Worm (Caenorhabditis elegans) whole organism, L4 larva: ENCODE data around the gene sid-2.

ENCODE experiments used
- F10B5.3 ChIP-seq: sonication (generic microtip); optimal IDR thresholded peaks from 2 replicates; lab custom pipeline; 2016; ENCODE audit warnings: mild to moderate bottlenecking, missing genetic modification characterization, missing compliant biosample characterization
- F44E2.7 ChIP-seq: fragments of 200-800 bp; sonication (Bioruptor generic); IDR thresholded peaks from 2 replicates; pipeline ENCODE4 v2.1.2; 2022; ENCODE audit warnings: missing genetic modification characterization, missing compliant biosample characterization
- T26A8.4 ChIP-seq: fragments of 200-800 bp; sonication (Bioruptor generic); IDR thresholded peaks from 2 replicates; pipeline ENCODE4 v1.3.6; 2022; ENCODE audit warnings: missing genetic modification characterization, missing compliant biosample characterization
- Y75B8A.6 ChIP-seq: fragments of 200-800 bp; sonication (Bioruptor generic); IDR thresholded peaks from 2 replicates; pipeline ENCODE4 v1.3.6; 2022; ENCODE audit warnings: missing genetic modification reagents, missing genetic modification characterization, missing compliant biosample characterization
- ceh-20 ChIP-seq: fragments of 200-800 bp; sonication (Bioruptor generic); IDR thresholded peaks from 2 replicates; pipeline ENCODE4 v1.3.6; 2022; ENCODE audit warnings: missing genetic modification reagents, missing genetic modification characterization, missing compliant biosample characterization
- ceh-28 ChIP-seq: fragments of 150-350 bp; optimal IDR thresholded peaks from 2 replicates; lab custom pipeline; 2014; ENCODE audit warnings: missing biosample characterization, missing genetic modification reagents, missing genetic modification characterization
- ceh-62 ChIP-seq: sonication (generic microtip); optimal IDR thresholded peaks from 2 replicates; lab custom pipeline; 2017; ENCODE audit warnings: missing biosample characterization, missing genetic modification characterization
- ceh-82 ChIP-seq: sonication (generic microtip); optimal IDR thresholded peaks from 2 replicates; lab custom pipeline; 2017; ENCODE audit warnings: missing biosample characterization, missing genetic modification characterization
- ces-1 ChIP-seq: fragments of 150-350 bp; sonication (generic microtip); optimal IDR thresholded peaks from 4 replicates; lab custom pipeline; 2014; ENCODE audit warnings: missing biosample characterization, missing genetic modification reagents, missing genetic modification characterization
- ctbp-1 ChIP-seq: fragments of 200-800 bp; sonication (Bioruptor generic); IDR thresholded peaks from 2 replicates; pipeline ENCODE4 v1.3.6; 2022; ENCODE audit warnings: missing genetic modification reagents, missing genetic modification characterization, missing compliant biosample characterization
- daf-16 ChIP-seq, 3 experiments: sonication (generic microtip); optimal IDR thresholded peaks; 2 replicates each; lab custom pipeline; 2016 to 2017; ENCODE audit warnings: missing genetic modification characterization in 3 of 3, missing genetic modification reagents in 3 of 3, mild to moderate bottlenecking in 2 of 3, missing compliant biosample characterization in 2 of 3, missing biosample characterization in 1 of 3, moderate library complexity in 1 of 3
- daf-8 ChIP-seq: fragments of 200-800 bp; sonication (Bioruptor generic); IDR thresholded peaks from 2 replicates; pipeline ENCODE4 v1.3.6; 2022; ENCODE audit warnings: missing genetic modification characterization, missing compliant biosample characterization
- dmd-6 ChIP-seq: fragments of 200-800 bp; sonication (Bioruptor generic); IDR thresholded peaks from 2 replicates; pipeline ENCODE4 v1.3.6; 2022; ENCODE audit warnings: missing genetic modification reagents, missing genetic modification characterization, missing compliant biosample characterization
- dmd-8 ChIP-seq: fragments of 200-800 bp; sonication (Bioruptor generic); IDR thresholded peaks from 2 replicates; pipeline ENCODE4 v1.3.6; 2022; ENCODE audit warnings: missing genetic modification characterization, missing compliant biosample characterization
- dve-1 ChIP-seq: sonication (generic microtip); optimal IDR thresholded peaks from 2 replicates; lab custom pipeline; 2017; ENCODE audit warnings: antibody characterized with exemption, mild to moderate bottlenecking, missing genetic modification characterization, missing compliant biosample characterization; ENCODE audit not compliant: insufficient read depth
- egl-27 ChIP-seq: sonication (generic microtip); optimal IDR thresholded peaks from 3 replicates; lab custom pipeline; 2017; ENCODE audit warnings: missing biosample characterization, missing genetic modification reagents, missing genetic modification characterization
- egl-43 ChIP-seq: fragments of 200-800 bp; sonication (Bioruptor generic); IDR thresholded peaks from 2 replicates; pipeline ENCODE4 v1.3.6; 2022; ENCODE audit warnings: missing genetic modification reagents, missing genetic modification characterization, missing compliant biosample characterization
- fkh-10 ChIP-seq: fragments of 150-350 bp; optimal IDR thresholded peaks from 2 replicates; lab custom pipeline; 2014; ENCODE audit warnings: missing biosample characterization, missing genetic modification reagents, missing genetic modification characterization
- fos-1 ChIP-seq: fragments of 150-350 bp; optimal IDR thresholded peaks from 2 replicates; lab custom pipeline; 2014; ENCODE audit warnings: missing biosample characterization, missing genetic modification characterization
- hlh-11 ChIP-seq: fragments of 200-800 bp; sonication (Bioruptor generic); optimal IDR thresholded peaks from 2 replicates; lab custom pipeline; 2018; ENCODE audit warnings: mild to moderate bottlenecking, missing genetic modification characterization, missing compliant biosample characterization
- lim-7 ChIP-seq: fragments of 200-800 bp; sonication (Bioruptor generic); IDR thresholded peaks from 2 replicates; pipeline ENCODE4 v1.3.6; 2022; ENCODE audit warnings: missing genetic modification characterization, missing compliant biosample characterization
- lin-13 ChIP-seq: fragments of 150-350 bp; optimal IDR thresholded peaks from 2 replicates; lab custom pipeline; 2014; ENCODE audit warnings: missing biosample characterization, missing genetic modification reagents, missing genetic modification characterization
- mdt-29 ChIP-seq: fragments of 200-800 bp; sonication (Bioruptor generic); IDR thresholded peaks from 2 replicates; pipeline ENCODE4 v1.3.6; 2022; ENCODE audit warnings: missing genetic modification reagents, missing genetic modification characterization, missing compliant biosample characterization
- mep-1 ChIP-seq: fragments of 150-350 bp; sonication (generic microtip); optimal IDR thresholded peaks from 3 replicates; lab custom pipeline; 2014; ENCODE audit warnings: missing biosample characterization, missing genetic modification characterization
- mes-2 ChIP-seq: sonication (generic microtip); optimal IDR thresholded peaks from 2 replicates; lab custom pipeline; 2016; ENCODE audit warnings: missing genotype, mild to moderate bottlenecking, missing genetic modification characterization, missing compliant biosample characterization; ENCODE audit not compliant: poor library complexity, severe bottlenecking
- mxl-2 ChIP-seq: fragments of 200-800 bp; sonication (Bioruptor generic); conservative IDR thresholded peaks from 2 replicates; pipeline ENCODE4 v1.3.6; 2022; ENCODE audit warnings: missing genetic modification reagents, missing genetic modification characterization, missing compliant biosample characterization
- mxl-3 ChIP-seq: fragments of 200-800 bp; sonication (Bioruptor generic); optimal IDR thresholded peaks from 2 replicates; lab custom pipeline; 2018; ENCODE audit warnings: mild to moderate bottlenecking, missing genetic modification characterization, missing compliant biosample characterization
- nhr-25 ChIP-seq: sonication (generic microtip); optimal IDR thresholded peaks from 2 replicates; lab custom pipeline; 2017; ENCODE audit warnings: missing genetic modification characterization, mild to moderate bottlenecking, missing compliant biosample characterization, antibody characterized with exemption, moderate library complexity, borderline replicate concordance; ENCODE audit not compliant: insufficient read depth
- nhr-28 ChIP-seq: fragments of 150-350 bp; optimal IDR thresholded peaks from 2 replicates; lab custom pipeline; 2014; ENCODE audit warnings: missing biosample characterization, missing genetic modification characterization
- nhr-41 ChIP-seq: fragments of 200-800 bp; sonication (Bioruptor generic); IDR thresholded peaks from 2 replicates; pipeline ENCODE4 v1.3.6; 2022; ENCODE audit warnings: missing genetic modification reagents, missing genetic modification characterization, missing compliant biosample characterization
- nhr-42 ChIP-seq: fragments of 200-800 bp; sonication (Bioruptor generic); IDR thresholded peaks from 2 replicates; pipeline ENCODE4 v1.3.6; 2022; ENCODE audit warnings: missing genetic modification characterization, missing compliant biosample characterization
- nhr-77 ChIP-seq: fragments of 150-350 bp; optimal IDR thresholded peaks from 2 replicates; lab custom pipeline; 2014; ENCODE audit warnings: missing biosample characterization, missing genetic modification characterization
- pha-4 ChIP-seq, 2 experiments: fragments of 150-350 bp in 1 of 2; fragments of 200-800 bp in 1 of 2; sonication (Bioruptor generic) in 1 of 2; IDR thresholded peaks in 1 of 2; optimal IDR thresholded peaks in 1 of 2; 2 replicates each; pipeline versions ENCODE4 v1.3.6 to Lab custom; 2014 to 2022; ENCODE audit warnings: missing genetic modification characterization in 2 of 2, missing genetic modification reagents in 2 of 2, missing biosample characterization in 1 of 2, missing compliant biosample characterization in 1 of 2
- php-3 ChIP-seq: fragments of 200-800 bp; sonication (Bioruptor generic); IDR thresholded peaks from 2 replicates; pipeline ENCODE4 v1.3.6; 2022; ENCODE audit warnings: missing genetic modification reagents, missing genetic modification characterization, missing compliant biosample characterization
- pqm-1 ChIP-seq: sonication (generic microtip); optimal IDR thresholded peaks from 2 replicates; lab custom pipeline; 2017; ENCODE audit warnings: missing biosample characterization, missing genetic modification characterization
- set-16 ChIP-seq: fragments of 200-800 bp; sonication (Bioruptor generic); IDR thresholded peaks from 2 replicates; pipeline ENCODE4 v1.3.6; 2022; ENCODE audit warnings: missing genetic modification reagents, missing genetic modification characterization, missing compliant biosample characterization
- tag-97 ChIP-seq: fragments of 200-800 bp; sonication (Bioruptor generic); IDR thresholded peaks from 2 replicates; pipeline ENCODE4 v1.3.6; 2022; ENCODE audit warnings: missing genetic modification characterization, missing compliant biosample characterization
- unc-39 ChIP-seq: sonication (generic microtip); optimal IDR thresholded peaks from 2 replicates; lab custom pipeline; 2017; ENCODE audit warnings: missing biosample characterization, missing genetic modification characterization
- vab-7 ChIP-seq: fragments of 200-800 bp; sonication (Bioruptor generic); IDR thresholded peaks from 2 replicates; pipeline ENCODE4 v1.3.6; 2022; ENCODE audit warnings: missing genetic modification reagents, missing genetic modification characterization, missing compliant biosample characterization
- zfp-3 ChIP-seq: fragments of 200-800 bp; sonication (Bioruptor generic); conservative IDR thresholded peaks from 2 replicates; pipeline ENCODE4 v1.3.6; 2022; ENCODE audit warnings: missing genetic modification reagents, missing genetic modification characterization, missing compliant biosample characterization

Gene sid-2

DNA sequence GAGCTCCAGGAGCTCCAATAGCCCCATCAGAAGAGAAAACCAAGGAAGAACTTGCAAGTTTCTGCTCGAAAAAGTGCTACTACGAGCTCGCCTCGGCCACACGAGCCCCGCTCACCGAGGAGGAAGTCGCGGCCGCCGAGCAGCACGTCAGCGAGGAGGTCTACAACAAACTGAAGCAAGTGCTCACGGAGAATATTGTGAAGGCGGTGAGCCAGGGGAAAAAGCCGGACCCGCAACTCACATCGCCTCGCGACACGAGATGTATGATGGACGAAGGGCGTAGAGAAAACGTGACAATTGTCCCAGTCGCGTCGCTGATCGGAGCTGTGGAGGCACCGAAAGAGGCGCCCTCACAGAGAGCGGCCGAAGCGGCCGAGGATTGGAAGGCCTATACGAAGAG, 26.5 kb upstream of the sid-2 start:
- TF ChIP-seq ceh-28 (tag; lab: Kevin White, UChicago) = no peak
- no peak for TF ChIP-seq php-3
- TF ChIP-seq vab-7 (GFP tag; lab: Robert Waterston, UW) = no peak
- TF ChIP-seq set-16 (GFP tag; lab: Robert Waterston, UW) = peak; percentile 77
- 0 out of 2 replicates have a peak, but pooled peaks have one; percentile 6 for TF ChIP-seq F44E2.7

DNA sequence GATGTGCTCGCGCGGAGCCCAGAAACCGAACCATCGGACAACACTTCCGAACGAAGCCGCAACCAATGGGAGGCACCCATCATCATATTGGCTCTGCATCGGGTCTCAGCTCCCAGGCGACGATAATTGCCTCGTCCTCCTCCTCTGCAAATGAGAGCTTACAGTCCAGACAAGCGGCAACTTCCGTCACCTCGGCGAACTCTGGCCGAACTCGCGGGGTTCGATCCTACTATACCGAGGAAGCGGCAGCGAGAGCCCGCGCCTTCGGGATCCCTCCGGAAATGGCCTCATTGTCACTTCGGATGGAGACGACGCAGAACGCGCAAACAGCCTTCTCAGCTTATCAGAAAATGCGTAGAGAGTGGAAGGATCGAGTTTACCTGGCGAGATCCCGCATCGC, 24.3 kb upstream of the sid-2 start:
- TF ChIP-seq set-16 (GFP tag; lab: Robert Waterston, UW) = peak; percentile 89
- TF ChIP-seq fkh-10 (GFP tag; lab: Kevin White, UChicago) = no peak

DNA sequence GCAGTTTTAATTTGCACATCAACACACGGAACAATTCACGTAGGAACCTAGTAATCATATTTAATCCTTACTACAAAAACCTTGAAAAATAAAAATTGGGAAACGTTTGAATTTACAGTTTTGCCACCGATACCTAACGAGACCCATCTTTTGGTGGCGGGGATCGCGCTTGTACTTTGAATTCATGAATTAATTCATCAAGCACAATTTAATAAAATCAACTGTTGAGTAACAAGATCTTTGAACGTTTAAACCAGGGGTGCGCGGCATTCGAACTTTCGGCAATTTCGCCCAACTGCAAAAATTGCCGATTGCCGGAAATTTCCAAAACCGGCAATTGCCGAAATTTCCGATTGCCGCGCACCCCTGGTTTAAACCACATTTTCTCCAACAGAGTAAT, 22.6 kb upstream of the sid-2 start:
- peak; percentile 41; the same call in 1 of the 2 replicates for TF ChIP-seq egl-43
- no peak for TF ChIP-seq dmd-8

DNA sequence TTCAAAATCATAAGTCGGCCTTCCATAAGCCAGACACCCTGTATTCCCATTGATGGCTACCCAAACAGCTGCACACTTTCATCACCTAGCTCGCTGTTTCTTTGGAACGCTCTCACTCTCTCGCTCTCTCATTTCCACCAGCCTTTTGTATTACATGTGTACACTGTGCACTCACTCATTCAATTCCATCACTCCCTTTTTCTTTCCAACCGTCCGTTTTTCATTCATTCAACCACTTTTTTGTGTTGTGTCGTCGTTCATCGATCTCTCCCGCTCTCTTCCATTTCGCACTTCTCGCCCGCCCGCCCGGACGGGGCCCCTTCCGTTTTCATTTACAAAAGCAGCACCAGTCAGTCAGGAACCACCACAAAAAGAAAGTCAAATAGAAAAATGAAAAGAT, 21.3 kb upstream of the sid-2 start:
- TF ChIP-seq mxl-3 = no peak
- no peak for TF ChIP-seq ceh-20 (GFP tag; lab: Robert Waterston, UW)
- no peak for TF ChIP-seq nhr-77 (tag; lab: Kevin White, UChicago)
- TF ChIP-seq vab-7 (GFP tag; lab: Robert Waterston, UW) = no peak
- TF ChIP-seq mxl-2 = no peak
- TF ChIP-seq daf-16 (GFP tag; optimal IDR thresholded peaks at IDR 0.05; lab: Kevin White, UChicago) = no peak
- peak; percentile 28 for TF ChIP-seq daf-16 (tag; optimal IDR thresholded peaks at IDR 0.05; lab: Kevin White, UChicago)
- 0 out of 2 replicates have a peak, but pooled peaks have one; percentile 35 for TF ChIP-seq lim-7 (GFP tag; lab: Robert Waterston, UW)
- TF ChIP-seq mes-2 (tag; lab: Kevin White, UChicago) = peak; percentile 36
- no peak for TF ChIP-seq ceh-82 (tag; lab: Kevin White, UChicago)
- TF ChIP-seq hlh-11 (tag; lab: Kevin White, UChicago) = peak; percentile 40
- TF ChIP-seq nhr-42 (GFP tag; lab: Robert Waterston, UW) = no peak
- TF ChIP-seq pqm-1 = peak; percentile 31
- no peak for TF ChIP-seq ceh-28 (tag; lab: Kevin White, UChicago)
- no peak for TF ChIP-seq ctbp-1
- TF ChIP-seq dve-1 (tag; lab: Kevin White, UChicago) = peak; percentile 16
- TF ChIP-seq tag-97 (GFP tag; lab: Robert Waterston, UW) = no peak
- no peak for TF ChIP-seq dmd-6 (GFP tag; lab: Robert Waterston, UW)
- TF ChIP-seq mdt-29 = no peak
- TF ChIP-seq F10B5.3 = no peak
- TF ChIP-seq nhr-41 (GFP tag; lab: Robert Waterston, UW) = no peak
- TF ChIP-seq pha-4 (GFP tag; IDR thresholded peaks at IDR 0.05; lab: Robert Waterston, UW) = no peak
- TF ChIP-seq pha-4 (tag; optimal IDR thresholded peaks at IDR 0.05; lab: Kevin White, UChicago) = peak; percentile 19
- peak; percentile 34 for TF ChIP-seq nhr-28 (tag; lab: Kevin White, UChicago)
- no peak for TF ChIP-seq ceh-62 (tag; lab: Kevin White, UChicago)
- TF ChIP-seq daf-8 (GFP tag; lab: Robert Waterston, UW) = no peak
- peak; percentile 51 for TF ChIP-seq mep-1 (tag; lab: Kevin White, UChicago)
- no peak for TF ChIP-seq dmd-8

DNA sequence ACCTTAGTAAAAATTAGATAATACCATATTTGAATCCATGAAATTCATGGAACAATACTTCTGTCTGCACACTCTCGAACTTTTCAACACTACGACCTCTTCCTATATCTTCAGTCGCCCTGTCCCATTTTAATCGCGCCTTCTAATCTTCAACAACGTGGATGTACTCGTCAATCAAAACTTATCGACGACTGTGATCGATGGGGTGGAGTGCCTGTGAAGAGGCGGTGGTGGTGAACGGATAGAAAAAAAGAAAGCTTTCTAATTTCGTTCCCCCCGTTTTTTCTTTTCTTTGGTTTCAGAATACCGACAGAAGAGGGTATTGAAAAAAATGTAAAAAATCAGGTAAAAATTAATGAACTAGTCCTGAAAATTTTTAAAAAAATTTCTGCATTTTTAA, 20.2 kb upstream of the sid-2 start:
- TF ChIP-seq hlh-11 (tag; lab: Kevin White, UChicago) = no peak

DNA sequence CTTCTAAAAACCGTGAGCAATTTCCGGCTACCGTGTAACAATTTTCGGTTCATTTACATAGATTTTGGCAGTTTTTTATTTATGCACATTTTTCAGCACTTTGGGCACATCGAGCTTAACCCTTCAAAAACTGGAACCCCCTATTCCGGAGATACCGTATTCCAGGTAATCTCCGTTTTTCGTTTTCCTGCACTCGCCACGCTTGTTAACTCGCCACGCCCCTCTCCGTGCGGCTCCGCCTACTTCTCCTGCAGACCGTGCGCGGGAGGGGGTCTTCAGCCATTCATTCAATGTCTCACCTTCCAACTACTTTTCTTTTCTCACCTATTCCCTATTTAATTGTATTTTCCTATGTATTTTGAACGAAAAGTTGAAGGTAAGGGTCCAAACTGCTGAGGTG, 19.1 kb upstream of the sid-2 start:
- TF ChIP-seq unc-39 (no peak), nhr-28 (tag; lab: Kevin White, UChicago) (no peak), lin-13 (GFP tag; lab: Kevin White, UChicago) (no peak), egl-27 (tag; lab: Kevin White, UChicago) (no peak), vab-7 (GFP tag; lab: Robert Waterston, UW) (no peak), nhr-25 (tag; lab: Kevin White, UChicago) (no peak), fos-1 (tag; lab: Kevin White, UChicago) (no peak), zfp-3 (no peak), ces-1 (GFP tag; lab: Kevin White, UChicago) (no peak), T26A8.4 (no peak), daf-16 (GFP tag; optimal IDR thresholded peaks at IDR 0.05; lab: Kevin White, UChicago) (no peak), daf-16 (tag; optimal IDR thresholded peaks at IDR 0.05; lab: Kevin White, UChicago) (no peak), fkh-10 (GFP tag; lab: Kevin White, UChicago) (no peak), egl-43 (0 out of 2 replicates have a peak, but pooled peaks have one; percentile 45), set-16 (GFP tag; lab: Robert Waterston, UW) (peak; percentile 32; the same call in 1 of the 2 replicates), Y75B8A.6 (no peak)
